Worm (Caenorhabditis elegans) whole organism, mixed stage, embryonic: ENCODE measurements around the gene C56A3.5.

Experiments
- nhr-28 ChIP-seq: fragments of 150-350 bp; optimal IDR thresholded peaks from 2 replicates; lab custom pipeline; 2014; ENCODE audit warnings: missing biosample characterization, missing genetic modification characterization
- unc-62 ChIP-seq: fragments of 150-350 bp; optimal IDR thresholded peaks from 2 replicates; lab custom pipeline; 2014; ENCODE audit warnings: missing biosample characterization, missing genetic modification reagents, missing genetic modification characterization

DNA sequence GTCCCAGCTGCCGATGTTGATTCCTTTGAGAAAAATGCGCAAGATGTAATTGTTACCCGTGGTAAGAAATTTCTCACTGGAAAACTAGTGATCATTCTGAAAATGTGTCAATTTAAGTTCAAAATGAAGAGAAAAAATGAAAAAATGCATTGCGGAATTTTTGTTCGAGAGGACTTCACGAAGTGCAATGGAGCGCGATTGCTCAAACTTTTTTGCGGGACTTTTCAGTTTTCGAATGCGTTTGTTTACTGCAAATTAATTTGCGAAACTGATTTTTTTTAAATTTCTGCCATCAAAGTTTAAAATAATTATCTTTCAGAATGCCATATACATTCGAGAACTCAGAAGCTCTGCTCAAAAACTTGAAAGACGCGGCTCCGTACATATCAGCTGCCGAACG is 16.8 kb downstream of the C56A3.5 start, which contains the start of the genes nuaf-1 and bir-2:
- TF ChIP-seq unc-62 (GFP tag; lab: Kevin White, UChicago): no peak
- no peak for TF ChIP-seq nhr-28 (tag; lab: Kevin White, UChicago)
